Worm (Caenorhabditis elegans) whole organism, L4 larva: ENCODE data around the gene vrp-1.

Experiments used
- F49E8.2 ChIP-seq: sonication (generic microtip); optimal IDR thresholded peaks from 2 replicates; lab custom pipeline; 2016; ENCODE audit warnings: missing compliant biosample characterization, mild to moderate bottlenecking, missing genetic modification characterization, borderline replicate concordance
- Y48G9A.11 ChIP-seq: fragments of 200-800 bp; sonication (Bioruptor generic); IDR thresholded peaks from 2 replicates; pipeline ENCODE4 v1.3.6; 2022; ENCODE audit warnings: missing genetic modification reagents, missing genetic modification characterization, missing compliant biosample characterization
- ZK337.2 ChIP-seq: fragments of 200-800 bp; sonication (Bioruptor generic); IDR thresholded peaks from 2 replicates; pipeline ENCODE4 v1.3.6; 2022; ENCODE audit warnings: missing genetic modification reagents, missing genetic modification characterization, missing compliant biosample characterization
- aha-1 ChIP-seq: fragments of 150-350 bp; peaks from one replicate; lab custom pipeline; 2014; ENCODE audit warnings: missing biosample characterization, missing genetic modification characterization
- lin-38 ChIP-seq: fragments of 200-800 bp; sonication (Bioruptor generic); IDR thresholded peaks from 2 replicates; pipeline ENCODE4 v1.3.6; 2022; ENCODE audit warnings: missing genetic modification reagents, missing genetic modification characterization, missing compliant biosample characterization
- lsy-2 ChIP-seq, 2 experiments: fragments of 150-350 bp in 1 of 2; sonication (generic microtip) in 1 of 2; optimal IDR thresholded peaks; 2 replicates each; lab custom pipeline; 2014 to 2017; ENCODE audit warnings: missing biosample characterization in 2 of 2, missing genetic modification characterization in 2 of 2
- madf-5 ChIP-seq, 2 experiments: fragments of 200-800 bp; sonication (Bioruptor generic); IDR thresholded peaks; 2 replicates each; pipeline ENCODE4 v1.3.6; 2022; ENCODE audit warnings: missing compliant biosample characterization in 2 of 2, missing genetic modification characterization in 2 of 2
- mes-2 ChIP-seq: sonication (generic microtip); optimal IDR thresholded peaks from 2 replicates; lab custom pipeline; 2016; ENCODE audit warnings: missing genotype, mild to moderate bottlenecking, missing genetic modification characterization, missing compliant biosample characterization; ENCODE audit not compliant: poor library complexity, severe bottlenecking
- pqm-1 ChIP-seq: sonication (generic microtip); optimal IDR thresholded peaks from 2 replicates; lab custom pipeline; 2017; ENCODE audit warnings: missing biosample characterization, missing genetic modification characterization
- set-16 ChIP-seq: fragments of 200-800 bp; sonication (Bioruptor generic); IDR thresholded peaks from 2 replicates; pipeline ENCODE4 v1.3.6; 2022; ENCODE audit warnings: missing genetic modification reagents, missing genetic modification characterization, missing compliant biosample characterization
- snpc-1.2 ChIP-seq: fragments of 200-800 bp; sonication (Bioruptor generic); IDR thresholded peaks from 2 replicates; pipeline ENCODE4 v1.3.6; 2022; ENCODE audit warnings: missing genetic modification reagents, missing genetic modification characterization, missing compliant biosample characterization
- unc-130 ChIP-seq: sonication (generic microtip); optimal IDR thresholded peaks from 2 replicates; lab custom pipeline; 2016; ENCODE audit warnings: missing genetic modification reagents, missing genetic modification characterization, missing compliant biosample characterization
- unc-62 ChIP-seq, 3 experiments: fragments of 150-350 bp in 1 of 3; sonication (generic microtip); optimal IDR thresholded peaks in 2 of 3; peaks in 1 of 3; 1 replicate in 1 of 3; 2 replicates in 2 of 3; lab custom pipeline; 2014 to 2017; ENCODE audit warnings: missing biosample characterization in 3 of 3, missing genetic modification characterization in 3 of 3, missing genetic modification reagents in 3 of 3, missing genotype in 1 of 3
- zfp-2 ChIP-seq: sonication (generic microtip); optimal IDR thresholded peaks from 2 replicates; lab custom pipeline; 2016; ENCODE audit warnings: mild to moderate bottlenecking, missing genetic modification characterization, missing compliant biosample characterization
- ztf-7 ChIP-seq: fragments of 150-350 bp; optimal IDR thresholded peaks from 2 replicates; lab custom pipeline; 2014; ENCODE audit warnings: missing biosample characterization, missing genetic modification characterization

vrp-1 gene

DNA sequence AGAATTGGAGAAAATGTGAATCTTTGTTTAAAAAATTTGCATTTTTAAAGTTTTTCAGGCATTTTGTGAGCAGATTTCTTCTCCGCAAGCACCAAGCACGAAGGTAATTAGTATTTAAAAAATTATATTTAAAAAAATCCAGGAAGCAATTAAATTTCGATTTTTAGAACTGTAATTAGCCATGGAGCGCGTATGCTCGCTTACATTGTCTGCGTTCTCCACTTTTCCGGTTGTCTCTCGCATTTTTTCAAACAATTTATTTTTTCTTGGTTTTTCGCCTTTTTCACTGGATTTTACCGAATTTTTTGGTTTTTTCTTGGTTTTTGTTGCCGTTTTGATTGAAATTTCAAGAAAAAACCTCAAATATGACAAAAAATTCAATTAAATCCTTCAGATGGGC lies 42.9 kb downstream of the vrp-1 start:
- no peak for TF ChIP-seq madf-5 (GFP tag; IDR thresholded peaks at IDR 0.05; lab: Robert Waterston, UW)
- TF ChIP-seq mes-2 (tag; lab: Kevin White, UChicago): peak; percentile 29
- TF ChIP-seq lin-38: peak; percentile 83
- TF ChIP-seq lsy-2 (tag; optimal IDR thresholded peaks at IDR 0.05; lab: Kevin White, UChicago): peak in 1 of 2 experiments; percentile 62

DNA sequence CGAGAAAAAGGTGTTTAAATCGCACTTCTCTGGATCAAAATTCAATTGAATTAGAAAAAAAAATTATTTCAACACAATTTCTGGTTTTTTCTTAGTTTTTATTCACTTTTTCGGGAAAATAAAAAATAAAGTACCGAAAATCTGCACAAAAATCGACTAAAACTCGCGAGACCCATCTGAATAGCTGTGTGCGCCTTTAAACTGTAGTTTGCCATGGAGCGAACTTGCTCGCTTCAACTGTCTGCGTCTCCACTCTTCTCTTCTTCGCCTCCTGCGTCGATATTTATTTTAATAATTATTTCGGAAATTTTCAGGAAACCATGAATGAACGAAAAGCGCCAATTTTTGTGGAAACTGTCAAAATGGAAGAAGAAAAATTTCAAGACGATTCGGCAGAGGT lies 43.5 kb downstream of the vrp-1 start:
- TF ChIP-seq lsy-2 (tag; optimal IDR thresholded peaks at IDR 0.05; lab: Kevin White, UChicago) (peak in 1 of 2 experiments; percentile 7), ztf-7 (tag; lab: Kevin White, UChicago) (no peak), lin-38 (peak; percentile 92), aha-1 (tag; lab: Kevin White, UChicago) (no peak), zfp-2 (tag; lab: Kevin White, UChicago) (no peak), F49E8.2 (peak; percentile 16), ZK337.2 (GFP tag; lab: Robert Waterston, UW) (no peak), unc-130 (GFP tag; lab: Kevin White, UChicago) (peak; percentile 13), pqm-1 (no peak), Y48G9A.11 (GFP tag; lab: Robert Waterston, UW) (0 out of 2 replicates have a peak, but pooled peaks have one; percentile 13)
- TF ChIP-seq, all 104 proteins: peak for 5

DNA sequence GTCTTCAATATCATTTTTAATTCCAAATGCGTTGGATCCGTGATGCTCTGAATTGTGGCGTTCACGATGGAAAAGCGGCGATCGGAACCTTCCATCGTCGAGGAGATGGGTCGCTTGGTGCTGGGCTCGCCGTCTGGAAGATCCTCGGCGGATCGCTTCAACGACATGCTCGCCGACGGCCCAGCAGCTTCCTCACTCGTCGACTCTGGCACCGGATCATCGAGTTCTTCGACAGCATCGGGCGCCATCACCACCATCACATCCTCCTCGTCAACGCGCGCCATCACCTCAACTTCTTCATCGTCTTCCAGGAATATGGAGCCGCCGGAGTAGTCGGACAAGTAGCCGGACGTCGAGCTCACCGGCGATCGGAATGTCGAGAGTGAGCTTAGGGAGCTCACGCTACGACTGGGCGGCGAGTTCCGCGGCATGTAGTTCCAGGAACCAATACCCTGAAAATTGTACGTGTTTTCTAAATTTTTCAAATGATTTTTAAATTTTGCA lies 50.6 kb downstream of the vrp-1 start, which contains the start of gene Y67D8C.6:
Gene Y67D8C.6, minus strand, starts transcription at position 454 of the 504 bp plus-strand sequence.
- TF ChIP-seq aha-1 (tag; lab: Kevin White, UChicago) (no peak), set-16 (GFP tag; lab: Robert Waterston, UW) (peak; percentile 92), snpc-1.2 (no peak), unc-62 (GFP tag; optimal IDR thresholded peaks at IDR 0.05 in 1 of 2; lab: Kevin White, UChicago) (peak in 1 of 2 experiments; percentile 83), unc-62 (tag; optimal IDR thresholded peaks at IDR 0.05; lab: Kevin White, UChicago) (no peak)
